Fruit fly (Drosophila melanogaster): Measurements from ENCODE around the gene CG11696.

The CG11696 gene

DNA sequence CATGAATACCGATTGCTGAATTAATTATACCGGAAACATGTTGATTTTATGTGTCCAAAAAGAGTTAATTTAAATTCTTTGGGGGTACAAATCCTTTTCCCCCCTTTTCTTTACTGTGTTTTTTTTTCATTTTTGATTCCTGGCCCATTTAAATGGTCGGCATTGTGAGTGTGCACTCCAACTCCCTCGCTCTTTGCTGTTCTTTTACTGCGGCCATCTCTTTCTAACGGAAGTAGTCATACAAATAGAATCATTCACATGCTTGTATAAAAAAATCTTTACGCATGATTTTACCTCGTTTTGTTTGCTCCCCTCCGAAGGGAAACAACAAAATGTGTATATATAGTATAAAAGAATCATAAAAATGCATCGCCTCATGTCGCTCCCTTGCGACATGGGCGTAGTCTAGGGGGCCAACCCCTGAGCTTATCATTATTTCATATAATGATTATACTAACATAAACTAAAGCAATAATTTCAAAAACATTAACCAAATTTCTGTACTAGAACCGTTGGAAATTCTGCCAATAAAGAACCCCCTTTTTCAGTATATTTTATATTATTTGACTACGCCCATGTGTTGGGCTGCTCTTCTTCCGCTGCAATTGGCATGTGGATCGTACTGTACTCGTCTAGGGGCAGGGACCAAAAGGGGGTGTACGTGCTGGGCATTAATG lies 45.4 kb upstream of the CG11696 start (continued):
- TF ChIP-seq Kr (GFP tag; optimal IDR thresholded peaks at IDR 0.05) (peak; percentile 48), CG6175 (GFP tag; IDR thresholded peaks at IDR 0.05) (no peak), sens (GFP tag) (peak; percentile 97), CG32772 (GFP tag; IDR thresholded peaks at IDR 0.05) (peak; percentile 77), CG11085 (GFP tag; IDR thresholded peaks at IDR 0.05) (peak; percentile 56), Dref (GFP tag; IDR thresholded peaks at IDR 0.05) (no peak), unc-4 (GFP tag; IDR thresholded peaks at IDR 0.05; ENCODE audit: partially characterized antibody) (no peak), ham (GFP tag; IDR thresholded peaks at IDR 0.05) (no peak), CG13624 (GFP tag; optimal IDR thresholded peaks at IDR 0.05) (no peak), onecut (GFP tag; IDR thresholded peaks at IDR 0.05) (peak; percentile 78), bbx (GFP tag; IDR thresholded peaks at IDR 0.05; ENCODE audit: partially characterized antibody) (no peak), Doc3 (GFP tag; IDR thresholded peaks at IDR 0.05; ENCODE audit: partially characterized antibody) (no peak), Dad (GFP tag; optimal IDR thresholded peaks at IDR 0.05) (peak; percentile 51), CG31441 (GFP tag; IDR thresholded peaks at IDR 0.05) (peak; percentile 95), chm (GFP tag; IDR thresholded peaks at IDR 0.05) (peak; percentile 92), CG2199 (GFP tag; IDR thresholded peaks at IDR 0.05) (peak; percentile 87), Asciz (GFP tag; optimal IDR thresholded peaks at IDR 0.05) (peak; percentile 74), CG6272 (GFP tag; IDR thresholded peaks at IDR 0.05) (peak; percentile 45; the same call in 1 of the 2 replicates), Bdp1 (GFP tag; optimal IDR thresholded peaks at IDR 0.05) (peak; percentile 29), bcd (GFP tag; optimal IDR thresholded peaks at IDR 0.05) (peak; percentile 69), lilli (GFP tag; optimal IDR thresholded peaks at IDR 0.05) (peak; percentile 64), CG7928 (GFP tag; optimal IDR thresholded peaks at IDR 0.05) (no peak), grau (tag; optimal IDR thresholded peaks at IDR 0.05) (peak; percentile 82), tio (GFP tag; optimal IDR thresholded peaks at IDR 0.05) (peak; percentile 78), CG15011 (GFP tag; optimal IDR thresholded peaks at IDR 0.05) (peak; percentile 39), esg (GFP tag; conservative IDR thresholded peaks at IDR 0.05) (peak; percentile 56), CG10979 (tag; optimal IDR thresholded peaks at IDR 0.05) (peak; percentile 93), ac (GFP tag; optimal IDR thresholded peaks at IDR 0.05) (peak; percentile 62), ssp (GFP tag; IDR thresholded peaks at IDR 0.05) (peak; percentile 38; the same call in 1 of the 2 replicates), CG6683 (GFP tag; optimal IDR thresholded peaks at IDR 0.05) (peak; percentile 23), CG6813 (GFP tag; optimal IDR thresholded peaks at IDR 0.05) (peak; percentile 73), jigr1 (GFP tag; IDR thresholded peaks at IDR 0.05) (0 out of 3 replicates have a peak, but pooled peaks have one; percentile 26), CG12104 (GFP tag; optimal IDR thresholded peaks at IDR 0.05) (peak; percentile 27), slbo (GFP tag; IDR thresholded peaks at IDR 0.05) (peak; percentile 33; the same call in 1 of the 2 replicates), CG2120 (GFP tag; optimal IDR thresholded peaks at IDR 0.05) (peak; percentile 8), NC2β (GFP tag; optimal IDR thresholded peaks at IDR 0.05) (peak; percentile 23), gce (GFP tag; IDR thresholded peaks at IDR 0.05) (peak; percentile 62; the same call in 1 of the 3 replicates), CG4360 (GFP tag; IDR thresholded peaks at IDR 0.05) (peak; percentile 59), Vsx1 (GFP tag; optimal IDR thresholded peaks at IDR 0.05) (no peak), CG2116 (GFP tag; optimal IDR thresholded peaks at IDR 0.05) (peak; percentile 31), Spps (tag; optimal IDR thresholded peaks at IDR 0.05) (peak; percentile 76), CG11560 (tag; IDR thresholded peaks at IDR 0.05) (peak; percentile 53; the same call in 1 of the 3 replicates), phol (tag; optimal IDR thresholded peaks at IDR 0.05) (peak; percentile 89), CG4424 (GFP tag; optimal IDR thresholded peaks at IDR 0.05) (peak; percentile 80), CG2875 (GFP tag; optimal IDR thresholded peaks at IDR 0.05) (peak; percentile 82), emc (GFP tag; optimal IDR thresholded peaks at IDR 0.05) (no peak), Nf-YA (GFP tag; IDR thresholded peaks at IDR 0.05) (peak; percentile 48; the same call in 1 of the 2 replicates), CG31224 (GFP tag; IDR thresholded peaks at IDR 0.05) (0 out of 2 replicates have a peak, but pooled peaks have one; percentile 25), CG14860 (GFP tag; IDR thresholded peaks at IDR 0.05; ENCODE audit: partially characterized antibody) (no peak), CG3281 (GFP tag; optimal IDR thresholded peaks at IDR 0.05) (peak; percentile 7)

Measured in whole organism, embryonic.